Fruit fly (Drosophila melanogaster) whole organism, embryonic: ENCODE measurements around the gene Mkp3.

ENCODE experiments used
- BEAF-32 ChIP-seq: fragments of 200-800 bp; sonication (Bioruptor generic); optimal IDR thresholded peaks from 3 replicates; lab custom pipeline; 2017; ENCODE audit warnings: missing biosample characterization, missing genetic modification characterization, mild to moderate bottlenecking, moderate library complexity, missing genetic modification reagents
- CG10147 ChIP-seq: fragments of 200-800 bp; sonication (Bioruptor generic); optimal IDR thresholded peaks from 2 replicates; lab custom pipeline; 2019; ENCODE audit warnings: missing biosample characterization, mild to moderate bottlenecking, missing genetic modification characterization, moderate library complexity
- CG13287 ChIP-seq: fragments of 200-800 bp; sonication (Bioruptor generic); IDR thresholded peaks from 2 replicates; pipeline ENCODE4 v1.3.6; 2022; ENCODE audit warnings: missing biosample characterization, missing genetic modification characterization; ENCODE audit not compliant: partially characterized antibody
- CG13775 ChIP-seq: fragments of 200-800 bp; sonication (Bioruptor generic); optimal IDR thresholded peaks from 3 replicates; lab custom pipeline; 2017; ENCODE audit warnings: missing biosample characterization, mild to moderate bottlenecking, missing genetic modification characterization
- CG15269 ChIP-seq: fragments of 200-800 bp; sonication (Bioruptor generic); optimal IDR thresholded peaks from 2 replicates; lab custom pipeline; 2018; ENCODE audit warnings: missing biosample characterization, mild to moderate bottlenecking, missing genetic modification characterization, moderate library complexity
- CG15601 ChIP-seq: fragments of 200-800 bp; sonication (Bioruptor generic); optimal IDR thresholded peaks from 3 replicates; lab custom pipeline; 2019; ENCODE audit warnings: missing biosample characterization, mild to moderate bottlenecking, missing genetic modification characterization, moderate library complexity
- CG1603 ChIP-seq: fragments of 200-800 bp; sonication (Bioruptor generic); optimal IDR thresholded peaks from 2 replicates; lab custom pipeline; 2019; ENCODE audit warnings: missing biosample characterization, mild to moderate bottlenecking, missing genetic modification characterization, moderate library complexity
- CG1832 ChIP-seq: fragments of 200-800 bp; sonication (Bioruptor generic); optimal IDR thresholded peaks from 2 replicates; lab custom pipeline; 2017; ENCODE audit warnings: missing biosample characterization, mild to moderate bottlenecking, missing genetic modification characterization, inconsistent platforms
- CG30020 ChIP-seq: fragments of 200-800 bp; optimal IDR thresholded peaks from 2 replicates; lab custom pipeline; 2019; ENCODE audit warnings: missing biosample characterization, mild to moderate bottlenecking, missing genetic modification characterization, moderate library complexity
- CG31224 ChIP-seq: fragments of 200-800 bp; sonication (Bioruptor generic); IDR thresholded peaks from 2 replicates; pipeline ENCODE4 v1.3.6; 2022; ENCODE audit warnings: missing biosample characterization, missing genetic modification characterization
- CG32532 ChIP-seq: fragments of 200-800 bp; sonication (Bioruptor generic); IDR thresholded peaks from 2 replicates; pipeline ENCODE4 v1.3.6; 2022; ENCODE audit warnings: missing biosample characterization, missing genetic modification characterization
- CG32767 ChIP-seq: fragments of 200-800 bp; sonication (Bioruptor generic); IDR thresholded peaks from 2 replicates; pipeline ENCODE4 v1.3.6; 2022; ENCODE audit warnings: missing biosample characterization, missing genetic modification characterization
- CG34376 ChIP-seq: fragments of 200-800 bp; sonication (Bioruptor generic); optimal IDR thresholded peaks from 2 replicates; lab custom pipeline; 2018; ENCODE audit warnings: missing biosample characterization, mild to moderate bottlenecking, missing genetic modification characterization
- CG34422 ChIP-seq: fragments of 200-800 bp; sonication (Bioruptor generic); IDR thresholded peaks from 3 replicates; pipeline ENCODE4 v1.3.6; 2022; ENCODE audit warnings: missing biosample characterization, missing genetic modification characterization
- CG4328 ChIP-seq: fragments of 200-800 bp; sonication (Bioruptor generic); optimal IDR thresholded peaks from 3 replicates; lab custom pipeline; 2017; ENCODE audit warnings: missing biosample characterization, missing genetic modification reagents, missing genetic modification characterization
- CG5180 ChIP-seq: fragments of 200-800 bp; sonication (Bioruptor generic); optimal IDR thresholded peaks from 3 replicates; lab custom pipeline; 2017; ENCODE audit warnings: missing biosample characterization, missing genetic modification characterization, mild to moderate bottlenecking, moderate library complexity, missing genetic modification reagents
- CG8388 ChIP-seq: fragments of 200-800 bp; sonication (Bioruptor generic); optimal IDR thresholded peaks from 2 replicates; lab custom pipeline; 2019; ENCODE audit warnings: missing biosample characterization, mild to moderate bottlenecking, missing genetic modification characterization, moderate library complexity
- Deaf1 ChIP-seq: fragments of 200-800 bp; optimal IDR thresholded peaks from 3 replicates; lab custom pipeline; 2019; ENCODE audit warnings: missing biosample characterization, mild to moderate bottlenecking, missing genetic modification characterization, moderate library complexity
- Dll ChIP-seq: fragments of 200-800 bp; sonication (Bioruptor generic); IDR thresholded peaks from 4 replicates; pipeline ENCODE4 v1.3.6; 2022; ENCODE audit warnings: missing biosample characterization, missing genetic modification characterization; ENCODE audit not compliant: partially characterized antibody
- Elba2 ChIP-seq: fragments of 200-800 bp; sonication (Bioruptor generic); optimal IDR thresholded peaks from 3 replicates; lab custom pipeline; 2016; ENCODE audit warnings: missing biosample characterization, missing genetic modification characterization
- Ets97D ChIP-seq: fragments of 200-800 bp; sonication (Bioruptor generic); optimal IDR thresholded peaks from 3 replicates; lab custom pipeline; 2016; ENCODE audit warnings: missing biosample characterization, missing genetic modification characterization
- HmgZ ChIP-seq: fragments of 200-800 bp; sonication (Bioruptor generic); optimal IDR thresholded peaks from 2 replicates; lab custom pipeline; 2018; ENCODE audit warnings: missing biosample characterization, mild to moderate bottlenecking, missing genetic modification characterization
- Hr39 ChIP-seq: fragments of >200 bp; optimal IDR thresholded peaks from 2 replicates; lab custom pipeline; 2017
- Hr51 ChIP-seq, 2 experiments: fragments of 200-800 bp; sonication (Bioruptor generic); optimal IDR thresholded peaks; 2 replicates in 1 of 2; 3 replicates in 1 of 2; lab custom pipeline; 2016 to 2018; ENCODE audit warnings: missing biosample characterization in 2 of 2, missing genetic modification characterization in 2 of 2, mild to moderate bottlenecking in 1 of 2, moderate library complexity in 1 of 2
- Lpt ChIP-seq: fragments of >200 bp; optimal IDR thresholded peaks from 2 replicates; lab custom pipeline; 2018; ENCODE audit warnings: missing biosample characterization, missing genetic modification characterization
- Mad ChIP-seq: fragments of 200-800 bp; sonication (Bioruptor generic); optimal IDR thresholded peaks from 2 replicates; lab custom pipeline; 2016; ENCODE audit warnings: missing biosample characterization, missing genetic modification characterization
- Myb ChIP-seq: fragments of 200-800 bp; sonication (Bioruptor generic); optimal IDR thresholded peaks from 2 replicates; lab custom pipeline; 2016; ENCODE audit warnings: missing biosample characterization, missing genetic modification characterization
- Spps ChIP-seq: fragments of 200-800 bp; sonication (Bioruptor generic); optimal IDR thresholded peaks from 2 replicates; lab custom pipeline; 2018; ENCODE audit warnings: missing biosample characterization, mild to moderate bottlenecking, missing genetic modification characterization
- Stat92E ChIP-seq, 3 experiments: fragments of >200 bp in 2 of 3; fragments of 200-800 bp in 1 of 3; sonication (Bioruptor generic) in 1 of 3; optimal IDR thresholded peaks; 2 replicates each; lab custom pipeline; 2017 to 2019; ENCODE audit warnings: missing biosample characterization in 3 of 3, missing genetic modification characterization in 3 of 3, mild to moderate bottlenecking in 1 of 3, moderate library complexity in 1 of 3
- al ChIP-seq: fragments of 200-800 bp; sonication (Bioruptor generic); IDR thresholded peaks from 2 replicates; pipeline ENCODE4 v1.3.6; 2022; ENCODE audit warnings: missing biosample characterization, missing genetic modification characterization
- amos ChIP-seq: fragments of 200-800 bp; sonication (Bioruptor generic); IDR thresholded peaks from 2 replicates; pipeline ENCODE4 v1.3.6; 2022; ENCODE audit warnings: missing biosample characterization, missing genetic modification characterization; ENCODE audit not compliant: partially characterized antibody
- bowl ChIP-seq: fragments of 200-800 bp; sonication (Bioruptor generic); IDR thresholded peaks from 2 replicates; pipeline ENCODE4 v1.3.6; 2022; ENCODE audit warnings: missing biosample characterization, missing genetic modification characterization
- chm ChIP-seq: fragments of 200-800 bp; sonication (Bioruptor generic); IDR thresholded peaks from 2 replicates; pipeline ENCODE4 v1.3.6; 2022; ENCODE audit warnings: missing biosample characterization, missing genetic modification characterization
- chn ChIP-seq: fragments of 200-800 bp; sonication (Bioruptor generic); optimal IDR thresholded peaks from 2 replicates; lab custom pipeline; 2016; ENCODE audit warnings: missing biosample characterization, missing genetic modification characterization
- disco-r ChIP-seq: fragments of 200-800 bp; sonication (Bioruptor generic); optimal IDR thresholded peaks from 2 replicates; lab custom pipeline; 2016; ENCODE audit warnings: missing biosample characterization, missing genetic modification characterization
- dmrt99B ChIP-seq: fragments of 200-800 bp; sonication (Bioruptor generic); optimal IDR thresholded peaks from 2 replicates; lab custom pipeline; 2018; ENCODE audit warnings: missing biosample characterization, mild to moderate bottlenecking, missing genetic modification characterization, moderate library complexity
- fd102C ChIP-seq: fragments of 200-800 bp; sonication (Bioruptor generic); optimal IDR thresholded peaks from 2 replicates; lab custom pipeline; 2018; ENCODE audit warnings: missing biosample characterization, mild to moderate bottlenecking, missing genetic modification characterization, moderate library complexity
- fu2 ChIP-seq: fragments of 200-800 bp; sonication (Bioruptor generic); optimal IDR thresholded peaks from 2 replicates; lab custom pipeline; 2016; ENCODE audit warnings: missing biosample characterization, missing genetic modification characterization
- gro ChIP-seq: fragments of 200-800 bp; sonication (Bioruptor generic); optimal IDR thresholded peaks from 2 replicates; lab custom pipeline; 2016; ENCODE audit warnings: missing biosample characterization, missing genetic modification characterization
- hb ChIP-seq: fragments of 200-800 bp; sonication (Bioruptor generic); IDR thresholded peaks from 3 replicates; pipeline ENCODE4 v1.3.6; 2022; ENCODE audit warnings: missing biosample characterization, missing genetic modification characterization; ENCODE audit not compliant: partially characterized antibody
- jing ChIP-seq: fragments of 200-800 bp; sonication (Bioruptor generic); optimal IDR thresholded peaks from 2 replicates; lab custom pipeline; 2018; ENCODE audit warnings: missing biosample characterization, mild to moderate bottlenecking, missing genetic modification characterization
- lab ChIP-seq: fragments of 200-800 bp; sonication (Bioruptor generic); optimal IDR thresholded peaks from 3 replicates; lab custom pipeline; 2017; ENCODE audit warnings: missing biosample characterization, missing genetic modification characterization, mild to moderate bottlenecking, moderate library complexity, missing genetic modification reagents
- lola ChIP-seq, 3 experiments: fragments of >200 bp in 2 of 3; fragments of 200-800 bp in 1 of 3; sonication (Bioruptor generic) in 1 of 3; optimal IDR thresholded peaks; 2 replicates each; lab custom pipeline; 2017 to 2019; ENCODE audit warnings: missing biosample characterization in 3 of 3, missing genetic modification characterization in 3 of 3, mild to moderate bottlenecking in 1 of 3, moderate library complexity in 1 of 3
- maf-S ChIP-seq: fragments of 200-800 bp; sonication (Bioruptor generic); optimal IDR thresholded peaks from 2 replicates; lab custom pipeline; 2016; ENCODE audit warnings: missing biosample characterization, missing genetic modification characterization
- org-1 ChIP-seq: fragments of 200-800 bp; sonication (Bioruptor generic); optimal IDR thresholded peaks from 2 replicates; lab custom pipeline; 2017; ENCODE audit warnings: missing biosample characterization, missing genetic modification characterization
- pum ChIP-seq: fragments of 200-800 bp; sonication (Bioruptor generic); optimal IDR thresholded peaks from 2 replicates; lab custom pipeline; 2016; ENCODE audit warnings: missing biosample characterization, missing genetic modification characterization
- sob ChIP-seq: fragments of 200-800 bp; sonication (Bioruptor generic); IDR thresholded peaks from 2 replicates; pipeline ENCODE4 v1.3.6; 2022; ENCODE audit warnings: missing biosample characterization, missing genetic modification characterization

Mkp3 gene

DNA sequence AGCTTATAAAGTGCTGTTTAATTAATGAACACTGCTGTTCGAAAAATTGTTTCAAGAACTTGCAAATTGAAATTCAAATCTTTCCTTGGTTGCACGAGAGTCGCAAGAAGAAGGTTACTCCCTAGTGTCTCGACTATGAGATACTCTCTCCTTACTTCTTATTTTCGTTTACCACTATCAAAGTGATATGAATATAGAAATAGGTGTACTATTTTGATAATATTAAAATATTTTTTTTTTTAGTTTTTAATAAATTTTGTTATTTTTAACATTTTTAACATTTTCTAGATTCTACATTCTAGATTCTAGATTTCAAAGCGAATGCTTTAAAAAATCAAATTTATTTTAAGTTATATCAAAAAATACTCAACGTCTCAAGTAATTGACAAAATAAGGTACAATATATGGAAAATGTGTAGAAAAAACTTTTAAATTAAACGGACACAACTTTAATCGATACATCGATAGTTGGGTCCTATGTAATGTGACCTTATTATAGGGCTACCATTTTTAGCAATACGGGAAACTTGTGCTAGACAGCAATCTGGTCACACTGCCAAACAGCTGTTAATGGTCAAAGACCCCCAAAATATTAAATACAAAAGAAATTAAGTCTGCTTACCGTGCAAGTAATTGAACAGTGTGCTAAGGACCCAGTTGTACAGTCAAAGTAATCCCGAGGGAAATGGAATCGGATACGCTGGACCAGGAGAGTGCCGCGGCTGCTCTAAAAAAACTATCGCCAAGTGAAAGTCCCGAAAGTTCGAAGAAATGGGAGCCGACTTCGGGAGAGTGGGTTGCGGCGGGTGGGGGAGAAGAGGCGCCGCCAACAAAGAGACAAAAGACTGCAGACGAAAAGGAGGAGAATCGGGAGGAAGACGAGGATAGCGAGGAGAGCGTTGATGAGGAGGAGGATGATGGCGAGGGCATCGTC, 6.2 kb upstream of the Mkp3 start, which contains the start of gene MESR6 (continued):
- TF ChIP-seq CG15269 (tag; lab: Kevin White, UChicago) (peak; percentile 59), Myb (GFP tag; lab: Kevin White, UChicago) (peak; percentile 99), lab (GFP tag; lab: Kevin White, UChicago) (peak; percentile 35), jing (GFP tag; lab: Kevin White, UChicago) (no peak), CG15601 (tag; lab: Kevin White, UChicago) (peak; percentile 58), CG34422 (GFP tag; lab: Robert Waterston, UW) (0 out of 3 replicates have a peak, but pooled peaks have one; percentile 49), BEAF-32 (peak; percentile 92), Ets97D (peak; percentile 76), Spps (no peak), Lpt (no peak), disco-r (GFP tag; lab: Kevin White, UChicago) (no peak), Mad (GFP tag; lab: Kevin White, UChicago) (no peak), CG1603 (tag; lab: Kevin White, UChicago) (peak; percentile 74), CG13287 (GFP tag; lab: Robert Waterston, UW) (peak; percentile 91), CG8388 (no peak), CG30020 (tag; lab: Kevin White, UChicago) (peak; percentile 41), CG31224 (GFP tag; lab: Robert Waterston, UW) (no peak), fu2 (no peak), org-1 (GFP tag; lab: Kevin White, UChicago) (no peak), CG10147 (GFP tag; lab: Kevin White, UChicago) (peak; percentile 28), maf-S (GFP tag; lab: Kevin White, UChicago) (no peak), chn (GFP tag; lab: Kevin White, UChicago) (no peak), Hr39 (lab: Kevin White, UChicago) (no peak), bowl (GFP tag; lab: Robert Waterston, UW) (peak; percentile 45; the same call in 1 of the 2 replicates), amos (GFP tag; lab: Robert Waterston, UW) (peak; percentile 90), CG1832 (no peak), CG32767 (GFP tag; lab: Robert Waterston, UW) (0 out of 2 replicates have a peak, but pooled peaks have one; percentile 44), CG4328 (GFP tag; lab: Kevin White, UChicago) (no peak), hb (GFP tag; lab: Robert Waterston, UW) (peak; percentile 47), CG13775 (GFP tag; lab: Kevin White, UChicago) (no peak), Hr51 (GFP tag; optimal IDR thresholded peaks at IDR 0.05; lab: Kevin White, UChicago) (peak in 1 of 2 experiments; percentile 61), CG5180 (GFP tag; lab: Kevin White, UChicago) (no peak), CG32532 (GFP tag; lab: Robert Waterston, UW) (no peak; the same call in 1 of the 2 replicates), fd102C (no peak), pum (GFP tag; lab: Kevin White, UChicago) (no peak), Deaf1 (tag; lab: Kevin White, UChicago) (peak; percentile 20), CG34376 (GFP tag; lab: Kevin White, UChicago) (no peak), al (GFP tag; lab: Robert Waterston, UW) (no peak), Dll (GFP tag; lab: Robert Waterston, UW) (peak; percentile 88), Stat92E (GFP tag; optimal IDR thresholded peaks at IDR 0.05; lab: Kevin White, UChicago) (peak in 1 of 3 experiments; percentile 75), gro (GFP tag; lab: Kevin White, UChicago) (peak; percentile 61), Elba2 (no peak), lola (GFP tag; optimal IDR thresholded peaks at IDR 0.05; lab: Kevin White, UChicago) (no peak), chm (no peak), HmgZ (peak; percentile 60), dmrt99B (tag; lab: Kevin White, UChicago) (peak; percentile 54), sob (GFP tag; lab: Robert Waterston, UW) (no peak)
